Worm (Caenorhabditis elegans): ENCODE measurements around the gene che-12.

Gene che-12

DNA sequence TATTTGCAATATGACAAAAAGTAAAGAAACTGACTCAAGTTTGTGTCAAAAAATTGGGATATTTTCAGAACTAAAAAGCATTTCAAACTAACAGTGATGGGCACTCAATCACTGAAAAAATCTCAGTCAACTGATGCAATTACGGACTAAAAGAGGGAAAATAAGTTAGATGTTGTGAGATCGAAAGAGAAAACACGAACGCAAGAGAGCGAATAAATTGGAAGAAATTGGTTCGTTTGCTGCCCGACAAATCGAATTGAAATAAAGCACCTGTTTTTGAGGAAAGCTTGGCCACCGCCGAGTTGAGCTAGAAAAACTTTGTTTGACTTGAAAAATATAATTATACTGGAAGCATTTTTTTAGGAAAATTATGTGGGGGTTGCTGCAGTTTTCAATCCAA, 41.1 kb downstream of the che-12 start:
- no peak for TF ChIP-seq unc-62 (GFP tag; optimal IDR thresholded peaks at IDR 0.05)

- no peak for TF ChIP-seq unc-62 (GFP tag; optimal IDR thresholded peaks at IDR 0.05)
Observed at ce11 chrV:10265019-10265418, 42.2 kb downstream of the che-12 start.

DNA sequence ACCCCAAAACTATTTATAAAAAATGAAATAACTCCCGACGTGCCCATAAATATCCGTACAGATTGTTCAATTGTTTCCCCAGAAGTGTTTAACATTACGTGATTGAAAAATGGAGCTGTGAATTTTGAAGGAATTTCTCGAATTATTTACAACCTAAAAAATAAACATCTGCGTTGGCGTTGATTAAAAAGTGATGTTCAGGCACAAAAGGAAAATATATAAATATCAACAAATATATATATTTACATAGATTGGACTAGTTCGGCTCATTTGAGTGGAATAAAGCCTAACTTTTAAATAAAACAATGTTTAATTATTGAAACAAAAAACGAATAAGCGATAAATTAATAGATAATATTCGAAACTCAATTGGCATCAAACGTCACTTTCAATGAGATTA, 46.7 kb downstream of the che-12 start, which contains the start of gene sri-18:
sri-18 (minus strand) TSS at position 101 of the 400 bp plus-strand sequence.
- TF ChIP-seq unc-62 (GFP tag; optimal IDR thresholded peaks at IDR 0.05): no peak

DNA sequence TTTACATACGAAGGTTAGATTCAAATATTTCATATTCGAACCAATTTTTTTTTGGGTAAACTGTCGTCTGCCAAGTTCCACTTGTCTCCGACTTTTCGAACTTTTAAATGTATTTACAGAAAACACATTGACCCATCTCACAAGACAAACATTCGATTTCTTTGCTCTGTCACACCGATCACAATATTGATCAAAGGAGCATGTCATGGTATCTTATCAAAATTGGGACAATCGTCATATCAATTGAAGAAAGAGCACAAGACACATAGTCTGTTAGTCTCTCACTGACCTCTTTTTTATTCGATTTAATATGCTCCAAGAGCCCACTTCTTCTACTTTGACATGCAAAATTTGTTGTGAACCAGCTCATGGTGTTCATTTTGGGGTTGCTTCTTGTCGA, 51.1 kb downstream of the che-12 start, which contains the start of gene nhr-232:
nhr-232 (plus strand) TSS at position 121 of the 400 bp plus-strand sequence.
- TF ChIP-seq unc-62 (GFP tag; optimal IDR thresholded peaks at IDR 0.05): no peak

ce11 chrV:10255005-10255472, 52.1 kb downstream of the che-12 start, which contains the start of gene rop-1:
Gene rop-1 (minus strand): TSS chrV:10255055.
- no peak for TF ChIP-seq unc-62 (GFP tag; optimal IDR thresholded peaks at IDR 0.05)

- TF ChIP-seq unc-62 (GFP tag; optimal IDR thresholded peaks at IDR 0.05): no peak
Observed at ce11 chrV:10252682-10253081, 54.5 kb downstream of the che-12 start.

- TF ChIP-seq unc-62 (GFP tag; optimal IDR thresholded peaks at IDR 0.05): no peak
Observed at ce11 chrV:10249515-10249914, 57.7 kb downstream of the che-12 start.

Data from whole organism, dauer.